Fruit fly (Drosophila melanogaster) whole organism, prepupa: Measurements from ENCODE around the gene Sfxn1-3.

Source experiments
- CG11294 ChIP-seq: fragments of 200-800 bp; sonication (Bioruptor generic); IDR thresholded peaks from 2 replicates; pipeline ENCODE4 v1.3.6; 2022; ENCODE audit warnings: missing biosample characterization, missing genetic modification characterization
- CG11902 ChIP-seq: fragments of 200-800 bp; sonication (Bioruptor generic); optimal IDR thresholded peaks from 3 replicates; lab custom pipeline; 2016; ENCODE audit warnings: missing biosample characterization, missing genetic modification characterization
- CG1621 ChIP-seq: fragments of 200-800 bp; sonication (Bioruptor generic); optimal IDR thresholded peaks from 3 replicates; lab custom pipeline; 2018; ENCODE audit warnings: missing biosample characterization, mild to moderate bottlenecking, missing genetic modification characterization
- CG31627 ChIP-seq: fragments of 200-800 bp; sonication (Bioruptor generic); optimal IDR thresholded peaks from 3 replicates; lab custom pipeline; 2016; ENCODE audit warnings: missing biosample characterization, missing genetic modification characterization
- CG32006 ChIP-seq: fragments of 200-800 bp; sonication (Bioruptor generic); optimal IDR thresholded peaks from 3 replicates; lab custom pipeline; 2017; ENCODE audit warnings: missing biosample characterization, mild to moderate bottlenecking, missing genetic modification characterization
- CG34406 ChIP-seq: fragments of 200-800 bp; sonication (Bioruptor generic); optimal IDR thresholded peaks from 3 replicates; lab custom pipeline; 2016; ENCODE audit warnings: missing biosample characterization, missing genetic modification characterization
- CG3919 ChIP-seq: fragments of 200-800 bp; sonication (Bioruptor generic); optimal IDR thresholded peaks from 3 replicates; lab custom pipeline; 2016; ENCODE audit warnings: missing biosample characterization, missing genetic modification characterization
- CG6163 ChIP-seq: fragments of 200-800 bp; sonication (Bioruptor generic); IDR thresholded peaks from 3 replicates; pipeline ENCODE4 v1.3.6; 2022; ENCODE audit warnings: missing biosample characterization, missing genetic modification characterization
- CG6854 ChIP-seq: fragments of 200-800 bp; sonication (Bioruptor generic); optimal IDR thresholded peaks from 2 replicates; lab custom pipeline; 2017; ENCODE audit warnings: missing biosample characterization, mild to moderate bottlenecking, missing genetic modification characterization
- CG7368 ChIP-seq: fragments of 200-800 bp; sonication (Bioruptor generic); optimal IDR thresholded peaks from 3 replicates; lab custom pipeline; 2016; ENCODE audit warnings: missing biosample characterization, missing genetic modification characterization
- CG8319 ChIP-seq: fragments of 200-800 bp; sonication (Bioruptor generic); optimal IDR thresholded peaks from 3 replicates; lab custom pipeline; 2016; ENCODE audit warnings: missing biosample characterization, missing genetic modification characterization
- CG8632 ChIP-seq: fragments of 200-800 bp; sonication (Bioruptor generic); optimal IDR thresholded peaks from 3 replicates; lab custom pipeline; 2016; ENCODE audit warnings: missing biosample characterization, missing genetic modification characterization
- CG9139 ChIP-seq: fragments of 200-800 bp; sonication (Bioruptor generic); optimal IDR thresholded peaks from 3 replicates; lab custom pipeline; 2017; ENCODE audit warnings: missing biosample characterization, mild to moderate bottlenecking, missing genetic modification characterization
- Eip78C ChIP-seq: fragments of 200-800 bp; sonication (Bioruptor generic); peaks from one replicate; lab custom pipeline; 2016; ENCODE audit warnings: missing biosample characterization, missing genetic modification characterization
- Ets21C ChIP-seq: fragments of 200-800 bp; sonication (Bioruptor generic); optimal IDR thresholded peaks from 3 replicates; lab custom pipeline; 2016; ENCODE audit warnings: missing biosample characterization, missing genetic modification characterization
- Ets96B ChIP-seq: fragments of 200-800 bp; optimal IDR thresholded peaks from 2 replicates; lab custom pipeline; 2019; ENCODE audit warnings: missing biosample characterization, mild to moderate bottlenecking, missing genetic modification characterization, moderate library complexity
- Gug ChIP-seq: fragments of 200-800 bp; sonication (Bioruptor generic); IDR thresholded peaks from 2 replicates; pipeline ENCODE4 v1.3.6; 2022; ENCODE audit warnings: missing biosample characterization, missing genetic modification characterization
- Hr38 ChIP-seq: sonication (Bioruptor generic); optimal IDR thresholded peaks from 2 replicates; lab custom pipeline; 2016; ENCODE audit warnings: missing biosample characterization, missing genetic modification characterization
- Hr4 ChIP-seq: fragments of 200-800 bp; sonication (Bioruptor generic); optimal IDR thresholded peaks from 3 replicates; lab custom pipeline; 2016; ENCODE audit warnings: missing biosample characterization, missing genetic modification characterization
- Lpt ChIP-seq: fragments of 200-800 bp; sonication (Bioruptor generic); optimal IDR thresholded peaks from 3 replicates; lab custom pipeline; 2016; ENCODE audit warnings: missing biosample characterization, missing genetic modification characterization
- Met ChIP-seq: fragments of 200-800 bp; sonication (Bioruptor generic); optimal IDR thresholded peaks from 3 replicates; lab custom pipeline; 2016; ENCODE audit warnings: missing biosample characterization, missing genetic modification characterization
- Smox ChIP-seq: fragments of 200-800 bp; sonication (Bioruptor generic); optimal IDR thresholded peaks from 3 replicates; lab custom pipeline; 2016; ENCODE audit warnings: missing biosample characterization, missing genetic modification characterization
- Sox102F ChIP-seq: fragments of 200-800 bp; sonication (Bioruptor generic); optimal IDR thresholded peaks from 2 replicates; lab custom pipeline; 2016; ENCODE audit warnings: missing biosample characterization, mild to moderate bottlenecking, missing genetic modification characterization
- Sox14 ChIP-seq: fragments of 200-800 bp; sonication (Bioruptor generic); optimal IDR thresholded peaks from 3 replicates; lab custom pipeline; 2016; ENCODE audit warnings: missing biosample characterization, missing genetic modification characterization
- cyc ChIP-seq: fragments of 200-800 bp; sonication (Bioruptor generic); optimal IDR thresholded peaks from 3 replicates; lab custom pipeline; 2016; ENCODE audit warnings: missing biosample characterization, missing genetic modification characterization
- esn ChIP-seq: fragments of 200-800 bp; sonication (Bioruptor generic); optimal IDR thresholded peaks from 2 replicates; lab custom pipeline; 2016; ENCODE audit warnings: missing biosample characterization, mild to moderate bottlenecking, missing genetic modification characterization, moderate library complexity
- fd59A ChIP-seq: fragments of 200-800 bp; sonication (Bioruptor generic); optimal IDR thresholded peaks from 2 replicates; lab custom pipeline; 2017; ENCODE audit warnings: missing biosample characterization, mild to moderate bottlenecking, missing genetic modification characterization, missing genetic modification reagents
- fkh ChIP-seq: fragments of 200-800 bp; sonication (Bioruptor generic); optimal IDR thresholded peaks from 3 replicates; lab custom pipeline; 2017; ENCODE audit warnings: missing biosample characterization, mild to moderate bottlenecking, missing genetic modification characterization, moderate library complexity
- net ChIP-seq: fragments of 200-800 bp; sonication (Bioruptor generic); optimal IDR thresholded peaks from 3 replicates; lab custom pipeline; 2016; ENCODE audit warnings: missing biosample characterization, missing genetic modification characterization
- pdm3 ChIP-seq: fragments of 200-800 bp; sonication (Bioruptor generic); optimal IDR thresholded peaks from 3 replicates; lab custom pipeline; 2016; ENCODE audit warnings: missing biosample characterization, missing genetic modification characterization
- salr ChIP-seq, 2 experiments: fragments of 200-800 bp; sonication (Bioruptor generic); optimal IDR thresholded peaks; 3 replicates each; lab custom pipeline; 2016 to 2018; ENCODE audit warnings: missing biosample characterization in 2 of 2, missing genetic modification characterization in 2 of 2, mild to moderate bottlenecking in 1 of 2
- topi ChIP-seq: fragments of 200-800 bp; sonication (Bioruptor generic); optimal IDR thresholded peaks from 3 replicates; lab custom pipeline; 2016; ENCODE audit warnings: missing biosample characterization, missing genetic modification characterization
- vri ChIP-seq: fragments of 200-800 bp; sonication (Bioruptor generic); optimal IDR thresholded peaks from 3 replicates; lab custom pipeline; 2016; ENCODE audit warnings: missing biosample characterization, mild to moderate bottlenecking, missing genetic modification characterization

Sfxn1-3 gene

dm6 chr3R:4341177-4341576 lies 37.2 kb upstream of the Sfxn1-3 start:
- TF ChIP-seq CG32006 = no peak
- no peak for TF ChIP-seq CG1621 (tag; lab: Kevin White, UChicago)
- TF ChIP-seq Gug (GFP tag; lab: Robert Waterston, UW) = no peak
- no peak for TF ChIP-seq Sox14 (GFP tag; lab: Kevin White, UChicago)
- TF ChIP-seq Ets96B (tag; lab: Kevin White, UChicago) = no peak
- no peak for TF ChIP-seq CG3919 (GFP tag; lab: Kevin White, UChicago)
- no peak for TF ChIP-seq CG31627
- no peak for TF ChIP-seq fkh
- no peak for TF ChIP-seq CG6163 (GFP tag; lab: Robert Waterston, UW)
- TF ChIP-seq net (GFP tag; lab: Kevin White, UChicago) = no peak
- TF ChIP-seq fd59A (GFP tag; lab: Kevin White, UChicago) = no peak
- TF ChIP-seq CG34406 = no peak
- no peak for TF ChIP-seq Met (GFP tag; lab: Kevin White, UChicago)
- TF ChIP-seq CG8632 (GFP tag; lab: Kevin White, UChicago) = no peak
- TF ChIP-seq CG7368 (GFP tag; lab: Kevin White, UChicago) = no peak
- no peak for TF ChIP-seq Hr38 (GFP tag; lab: Kevin White, UChicago)
- TF ChIP-seq Lpt (GFP tag; lab: Kevin White, UChicago) = no peak
- TF ChIP-seq CG8319 (GFP tag; lab: Kevin White, UChicago) = no peak

dm6 chr3R:4346636-4347035 lies 31.8 kb upstream of the Sfxn1-3 start, which contains the start of gene hkb:
hkb (minus strand) TSS chr3R:4346646.
- TF ChIP-seq vri (GFP tag; lab: Kevin White, UChicago) = no peak
- no peak for TF ChIP-seq Ets21C (GFP tag; lab: Kevin White, UChicago)

dm6 chr3R:4348197-4348814 lies 30.1 kb upstream of the Sfxn1-3 start:
- TF ChIP-seq Sox102F (GFP tag; lab: Kevin White, UChicago) (no peak), topi (no peak), Hr38 (GFP tag; lab: Kevin White, UChicago) (no peak), Gug (GFP tag; lab: Robert Waterston, UW) (no peak), CG11902 (GFP tag; lab: Kevin White, UChicago) (no peak), CG6854 (no peak), CG34406 (no peak), pdm3 (GFP tag; lab: Kevin White, UChicago) (no peak), CG9139 (GFP tag; lab: Kevin White, UChicago) (no peak), CG32006 (no peak), CG8319 (GFP tag; lab: Kevin White, UChicago) (no peak), Ets96B (tag; lab: Kevin White, UChicago) (no peak), CG7368 (GFP tag; lab: Kevin White, UChicago) (no peak), CG8632 (GFP tag; lab: Kevin White, UChicago) (no peak), Eip78C (no peak), Lpt (GFP tag; lab: Kevin White, UChicago) (no peak), CG11294 (GFP tag; lab: Robert Waterston, UW) (no peak)

dm6 chr3R:4350199-4350598 lies 28.2 kb upstream of the Sfxn1-3 start:
- TF ChIP-seq CG11294 (GFP tag; lab: Robert Waterston, UW) = no peak
- TF ChIP-seq cyc = no peak
- no peak for TF ChIP-seq salr (GFP tag; optimal IDR thresholded peaks at IDR 0.05; lab: Kevin White, UChicago)
- TF ChIP-seq Lpt (GFP tag; lab: Kevin White, UChicago) = no peak
- no peak for TF ChIP-seq CG32006
- TF ChIP-seq CG8319 (GFP tag; lab: Kevin White, UChicago) = no peak
- TF ChIP-seq Eip78C = no peak
- no peak for TF ChIP-seq Smox
- no peak for TF ChIP-seq Hr4 (GFP tag; lab: Kevin White, UChicago)
- TF ChIP-seq Gug (GFP tag; lab: Robert Waterston, UW) = no peak
- TF ChIP-seq esn (GFP tag; lab: Kevin White, UChicago) = no peak
- no peak for TF ChIP-seq Hr38 (GFP tag; lab: Kevin White, UChicago)
